Worm (Caenorhabditis elegans) whole organism, L1 larva: ENCODE measurements around the gene hsp-1.

ENCODE experiments used
- blmp-1 ChIP-seq: fragments of 150-350 bp; optimal IDR thresholded peaks from 2 replicates; lab custom pipeline; 2014; ENCODE audit warnings: missing biosample characterization, missing genetic modification characterization
- hpl-2 ChIP-seq: fragments of 150-350 bp; optimal IDR thresholded peaks from 2 replicates; lab custom pipeline; 2014; ENCODE audit warnings: missing biosample characterization, missing genetic modification reagents, missing genetic modification characterization
- nhr-12 ChIP-seq: sonication (generic microtip); optimal IDR thresholded peaks from 2 replicates; lab custom pipeline; 2017; ENCODE audit warnings: missing biosample characterization, missing genetic modification characterization
- snpc-4 ChIP-seq: fragments of 150-350 bp; optimal IDR thresholded peaks from 2 replicates; lab custom pipeline; 2014; ENCODE audit warnings: missing biosample characterization, missing genetic modification characterization
- ztf-4 ChIP-seq: fragments of 150-350 bp; optimal IDR thresholded peaks from 2 replicates; lab custom pipeline; 2014; ENCODE audit warnings: missing biosample characterization, missing genetic modification characterization

ce11 chrIV:17278363-17278762, 396 bp upstream of the hsp-1 start:
- TF ChIP-seq snpc-4 (tag; lab: Kevin White, UChicago) (peak; percentile 70), blmp-1 (tag; lab: Kevin White, UChicago) (peak; percentile 80), nhr-12 (tag; lab: Kevin White, UChicago) (no peak), hpl-2 (GFP tag; lab: Kevin White, UChicago) (peak; percentile 94), ztf-4 (peak; percentile 95)
